Fruit fly (Drosophila melanogaster): Measurements from ENCODE around the gene zormin.

- TF ChIP-seq h (optimal IDR thresholded peaks at IDR 0.05) (no peak), Myc (optimal IDR thresholded peaks at IDR 0.05) (no peak)
These were observed 6.5 kb downstream of the zormin start for dm6 chr3L:2145019-2145418.
